Worm (Caenorhabditis elegans): ENCODE data around the gene sri-46.

DNA sequence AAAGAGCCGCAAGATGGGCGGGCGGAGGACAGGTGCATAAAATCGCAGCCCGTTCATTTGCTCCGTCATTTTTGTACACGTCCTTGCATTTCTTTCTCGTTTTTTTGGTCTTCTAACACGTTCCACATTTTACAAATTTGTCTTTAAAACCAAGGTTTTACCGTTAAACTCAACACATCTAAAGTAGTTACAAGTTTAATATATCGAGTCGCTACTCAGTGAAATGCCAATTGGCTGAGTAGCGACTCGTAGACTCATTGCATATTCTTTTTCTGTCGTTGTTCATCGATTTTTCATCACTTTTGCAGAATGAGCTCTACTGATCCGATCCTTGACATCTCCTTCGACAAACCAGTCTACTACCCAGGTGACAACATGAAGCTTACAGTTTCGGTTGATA, 43.7 kb downstream of the sri-46 start, which contains the start of gene arrd-1:
- TF ChIP-seq dpl-1 (GFP tag; optimal IDR thresholded peaks at IDR 0.05) (no peak), egl-27 (tag; optimal IDR thresholded peaks at IDR 0.05) (no peak), pag-3 (tag; optimal IDR thresholded peaks at IDR 0.05; ENCODE audit: borderline replicate concordance, insufficient read depth) (no peak), hpl-2 (GFP tag; optimal IDR thresholded peaks at IDR 0.05) (no peak), fos-1 (tag; optimal IDR thresholded peaks at IDR 0.05) (no peak), elt-3 (tag; optimal IDR thresholded peaks at IDR 0.05) (no peak), nhr-84 (tag; optimal IDR thresholded peaks at IDR 0.05) (no peak), nhr-77 (tag; optimal IDR thresholded peaks at IDR 0.05) (no peak), nhr-11 (tag; optimal IDR thresholded peaks at IDR 0.05) (no peak), pqm-1 (tag; optimal IDR thresholded peaks at IDR 0.05) (no peak), elt-2 (tag; optimal IDR thresholded peaks at IDR 0.05) (no peak)
